Worm (Caenorhabditis elegans) whole organism, L4 larva: ENCODE results near the gene Y57A10A.14.

Experiments used
- D1046.2 ChIP-seq: fragments of 200-800 bp; sonication (Bioruptor generic); IDR thresholded peaks from 2 replicates; pipeline ENCODE4 v1.3.6; 2022; ENCODE audit warnings: missing genetic modification characterization, missing compliant biosample characterization
- F10B5.3 ChIP-seq: sonication (generic microtip); optimal IDR thresholded peaks from 2 replicates; lab custom pipeline; 2016; ENCODE audit warnings: mild to moderate bottlenecking, missing genetic modification characterization, missing compliant biosample characterization
- F37D6.2 ChIP-seq: sonication (generic microtip); optimal IDR thresholded peaks from 2 replicates; lab custom pipeline; 2016; ENCODE audit warnings: mild to moderate bottlenecking, missing genetic modification characterization, missing compliant biosample characterization
- F44E2.7 ChIP-seq: fragments of 200-800 bp; sonication (Bioruptor generic); IDR thresholded peaks from 2 replicates; pipeline ENCODE4 v2.1.2; 2022; ENCODE audit warnings: missing genetic modification characterization, missing compliant biosample characterization
- T20F7.1 ChIP-seq: fragments of 200-800 bp; sonication (Bioruptor generic); optimal IDR thresholded peaks from 2 replicates; lab custom pipeline; 2018; ENCODE audit warnings: mild to moderate bottlenecking, missing genetic modification characterization, missing compliant biosample characterization
- T26A8.4 ChIP-seq: fragments of 200-800 bp; sonication (Bioruptor generic); IDR thresholded peaks from 2 replicates; pipeline ENCODE4 v1.3.6; 2022; ENCODE audit warnings: missing genetic modification characterization, missing compliant biosample characterization
- Y48G9A.11 ChIP-seq: fragments of 200-800 bp; sonication (Bioruptor generic); IDR thresholded peaks from 2 replicates; pipeline ENCODE4 v1.3.6; 2022; ENCODE audit warnings: missing genetic modification reagents, missing genetic modification characterization, missing compliant biosample characterization
- Y75B8A.6 ChIP-seq: fragments of 200-800 bp; sonication (Bioruptor generic); IDR thresholded peaks from 2 replicates; pipeline ENCODE4 v1.3.6; 2022; ENCODE audit warnings: missing genetic modification reagents, missing genetic modification characterization, missing compliant biosample characterization
- ZK546.5 ChIP-seq, 2 experiments: sonication (generic microtip); optimal IDR thresholded peaks; 2 replicates each; lab custom pipeline; 2017; ENCODE audit warnings: missing biosample characterization in 2 of 2, missing genetic modification characterization in 2 of 2
- aha-1 ChIP-seq: fragments of 150-350 bp; peaks from one replicate; lab custom pipeline; 2014; ENCODE audit warnings: missing biosample characterization, missing genetic modification characterization
- aly-2 ChIP-seq: sonication (generic microtip); optimal IDR thresholded peaks from 2 replicates; lab custom pipeline; 2018; ENCODE audit warnings: missing biosample characterization, missing genetic modification characterization
- ceh-20 ChIP-seq: fragments of 200-800 bp; sonication (Bioruptor generic); IDR thresholded peaks from 2 replicates; pipeline ENCODE4 v1.3.6; 2022; ENCODE audit warnings: missing genetic modification reagents, missing genetic modification characterization, missing compliant biosample characterization
- ceh-32 ChIP-seq: sonication (generic microtip); optimal IDR thresholded peaks from 2 replicates; lab custom pipeline; 2016; ENCODE audit warnings: mild to moderate bottlenecking, missing genetic modification characterization, missing compliant biosample characterization; ENCODE audit not compliant: poor library complexity
- ceh-44 ChIP-seq: fragments of 200-800 bp; sonication (Bioruptor generic); IDR thresholded peaks from 2 replicates; pipeline ENCODE4 v1.3.6; 2022; ENCODE audit warnings: missing genetic modification reagents, missing genetic modification characterization, missing compliant biosample characterization
- ceh-82 ChIP-seq: sonication (generic microtip); optimal IDR thresholded peaks from 2 replicates; lab custom pipeline; 2017; ENCODE audit warnings: missing biosample characterization, missing genetic modification characterization
- cey-2 ChIP-seq: sonication (generic microtip); optimal IDR thresholded peaks from 3 replicates; lab custom pipeline; 2017; ENCODE audit warnings: missing genetic modification characterization, mild to moderate bottlenecking, missing compliant biosample characterization, antibody characterized with exemption, borderline replicate concordance; ENCODE audit not compliant: insufficient read depth
- ctbp-1 ChIP-seq: fragments of 200-800 bp; sonication (Bioruptor generic); IDR thresholded peaks from 2 replicates; pipeline ENCODE4 v1.3.6; 2022; ENCODE audit warnings: missing genetic modification reagents, missing genetic modification characterization, missing compliant biosample characterization
- daf-16 ChIP-seq, 3 experiments: sonication (generic microtip); optimal IDR thresholded peaks; 2 replicates each; lab custom pipeline; 2016 to 2017; ENCODE audit warnings: missing genetic modification characterization in 3 of 3, missing genetic modification reagents in 3 of 3, mild to moderate bottlenecking in 2 of 3, missing compliant biosample characterization in 2 of 3, missing biosample characterization in 1 of 3, moderate library complexity in 1 of 3
- daf-19 ChIP-seq: fragments of 200-800 bp; sonication (Bioruptor generic); conservative IDR thresholded peaks from 2 replicates; pipeline ENCODE4 v1.3.6; 2022; ENCODE audit warnings: missing genetic modification characterization, missing compliant biosample characterization
- daf-8 ChIP-seq: fragments of 200-800 bp; sonication (Bioruptor generic); IDR thresholded peaks from 2 replicates; pipeline ENCODE4 v1.3.6; 2022; ENCODE audit warnings: missing genetic modification characterization, missing compliant biosample characterization
- dmd-8 ChIP-seq: fragments of 200-800 bp; sonication (Bioruptor generic); IDR thresholded peaks from 2 replicates; pipeline ENCODE4 v1.3.6; 2022; ENCODE audit warnings: missing genetic modification characterization, missing compliant biosample characterization
- dpl-1 ChIP-seq: fragments of 150-350 bp; optimal IDR thresholded peaks from 2 replicates; lab custom pipeline; 2014; ENCODE audit warnings: missing biosample characterization, missing genetic modification reagents, missing genetic modification characterization
- duxl-1 ChIP-seq: sonication (generic microtip); optimal IDR thresholded peaks from 2 replicates; lab custom pipeline; 2016; ENCODE audit warnings: mild to moderate bottlenecking, missing genetic modification characterization, moderate library complexity, missing compliant biosample characterization; ENCODE audit not compliant: poor library complexity
- dve-1 ChIP-seq: sonication (generic microtip); optimal IDR thresholded peaks from 2 replicates; lab custom pipeline; 2017; ENCODE audit warnings: antibody characterized with exemption, mild to moderate bottlenecking, missing genetic modification characterization, missing compliant biosample characterization; ENCODE audit not compliant: insufficient read depth
- egl-27 ChIP-seq: sonication (generic microtip); optimal IDR thresholded peaks from 3 replicates; lab custom pipeline; 2017; ENCODE audit warnings: missing biosample characterization, missing genetic modification reagents, missing genetic modification characterization
- fkh-10 ChIP-seq: fragments of 150-350 bp; optimal IDR thresholded peaks from 2 replicates; lab custom pipeline; 2014; ENCODE audit warnings: missing biosample characterization, missing genetic modification reagents, missing genetic modification characterization
- fos-1 ChIP-seq: fragments of 150-350 bp; optimal IDR thresholded peaks from 2 replicates; lab custom pipeline; 2014; ENCODE audit warnings: missing biosample characterization, missing genetic modification characterization
- gei-8 ChIP-seq: fragments of 200-800 bp; sonication (Bioruptor generic); optimal IDR thresholded peaks from 2 replicates; lab custom pipeline; 2018; ENCODE audit warnings: mild to moderate bottlenecking, missing genetic modification characterization, missing compliant biosample characterization
- hif-1 ChIP-seq, 2 experiments: sonication (generic microtip); optimal IDR thresholded peaks; 2 replicates each; lab custom pipeline; 2016 to 2017; ENCODE audit warnings: missing compliant biosample characterization in 2 of 2, missing genetic modification characterization in 2 of 2, missing genetic modification reagents in 2 of 2, missing genotype in 2 of 2, mild to moderate bottlenecking in 1 of 2
- jun-1 ChIP-seq: fragments of 150-350 bp; optimal IDR thresholded peaks from 2 replicates; lab custom pipeline; 2014; ENCODE audit warnings: missing biosample characterization, missing genetic modification reagents, missing genetic modification characterization
- lin-39 ChIP-seq: fragments of 150-350 bp; optimal IDR thresholded peaks from 2 replicates; lab custom pipeline; 2014; ENCODE audit warnings: missing biosample characterization, missing genetic modification reagents, missing genetic modification characterization
- lir-3 ChIP-seq: sonication (generic microtip); optimal IDR thresholded peaks from 2 replicates; lab custom pipeline; 2016; ENCODE audit warnings: mild to moderate bottlenecking, missing genetic modification characterization, missing compliant biosample characterization
- madf-5 ChIP-seq, 2 experiments: fragments of 200-800 bp; sonication (Bioruptor generic); IDR thresholded peaks; 2 replicates each; pipeline ENCODE4 v1.3.6; 2022; ENCODE audit warnings: missing compliant biosample characterization in 2 of 2, missing genetic modification characterization in 2 of 2
- mdl-1 ChIP-seq, 2 experiments: fragments of 150-350 bp in 1 of 2; sonication (generic microtip) in 1 of 2; optimal IDR thresholded peaks; 2 replicates each; lab custom pipeline; 2014 to 2017; ENCODE audit warnings: missing biosample characterization in 2 of 2, missing genetic modification characterization in 2 of 2
- mep-1 ChIP-seq: fragments of 150-350 bp; sonication (generic microtip); optimal IDR thresholded peaks from 3 replicates; lab custom pipeline; 2014; ENCODE audit warnings: missing biosample characterization, missing genetic modification characterization
- nhr-10 ChIP-seq: fragments of 150-350 bp; optimal IDR thresholded peaks from 2 replicates; lab custom pipeline; 2014; ENCODE audit warnings: missing biosample characterization, missing genetic modification characterization
- nhr-102 ChIP-seq: sonication (generic microtip); optimal IDR thresholded peaks from 2 replicates; lab custom pipeline; 2016; ENCODE audit warnings: mild to moderate bottlenecking, missing genetic modification characterization, moderate library complexity, missing compliant biosample characterization
- nhr-11 ChIP-seq: fragments of 150-350 bp; optimal IDR thresholded peaks from 2 replicates; lab custom pipeline; 2014; ENCODE audit warnings: missing biosample characterization, missing genetic modification characterization
- nhr-237 ChIP-seq: sonication (generic microtip); optimal IDR thresholded peaks from 2 replicates; lab custom pipeline; 2017; ENCODE audit warnings: missing biosample characterization, missing genetic modification characterization
- nhr-41 ChIP-seq: fragments of 200-800 bp; sonication (Bioruptor generic); IDR thresholded peaks from 2 replicates; pipeline ENCODE4 v1.3.6; 2022; ENCODE audit warnings: missing genetic modification reagents, missing genetic modification characterization, missing compliant biosample characterization
- nhr-76 ChIP-seq: fragments of 150-350 bp; optimal IDR thresholded peaks from 2 replicates; lab custom pipeline; 2014; ENCODE audit warnings: missing biosample characterization, missing genetic modification characterization
- nhr-77 ChIP-seq: fragments of 150-350 bp; optimal IDR thresholded peaks from 2 replicates; lab custom pipeline; 2014; ENCODE audit warnings: missing biosample characterization, missing genetic modification characterization
- pha-4 ChIP-seq, 2 experiments: fragments of 150-350 bp in 1 of 2; fragments of 200-800 bp in 1 of 2; sonication (Bioruptor generic) in 1 of 2; IDR thresholded peaks in 1 of 2; optimal IDR thresholded peaks in 1 of 2; 2 replicates each; pipeline versions ENCODE4 v1.3.6 to Lab custom; 2014 to 2022; ENCODE audit warnings: missing genetic modification characterization in 2 of 2, missing genetic modification reagents in 2 of 2, missing biosample characterization in 1 of 2, missing compliant biosample characterization in 1 of 2
- pqm-1 ChIP-seq: sonication (generic microtip); optimal IDR thresholded peaks from 2 replicates; lab custom pipeline; 2017; ENCODE audit warnings: missing biosample characterization, missing genetic modification characterization
- rbr-2 ChIP-seq: sonication (generic microtip); optimal IDR thresholded peaks from 2 replicates; lab custom pipeline; 2016; ENCODE audit warnings: missing genotype, missing genetic modification characterization, missing compliant biosample characterization
- saeg-2 ChIP-seq: fragments of 200-800 bp; sonication (Bioruptor generic); IDR thresholded peaks from 2 replicates; pipeline ENCODE4 v1.3.6; 2022; ENCODE audit warnings: missing genetic modification reagents, missing genetic modification characterization, missing compliant biosample characterization
- set-16 ChIP-seq: fragments of 200-800 bp; sonication (Bioruptor generic); IDR thresholded peaks from 2 replicates; pipeline ENCODE4 v1.3.6; 2022; ENCODE audit warnings: missing genetic modification reagents, missing genetic modification characterization, missing compliant biosample characterization
- snpc-4 ChIP-seq: fragments of 150-350 bp; optimal IDR thresholded peaks from 2 replicates; lab custom pipeline; 2014; ENCODE audit warnings: missing biosample characterization, missing genetic modification characterization
- spr-3 ChIP-seq: fragments of 200-800 bp; sonication (Bioruptor generic); optimal IDR thresholded peaks from 2 replicates; lab custom pipeline; 2018; ENCODE audit warnings: mild to moderate bottlenecking, missing genetic modification characterization, missing compliant biosample characterization
- unc-39 ChIP-seq: sonication (generic microtip); optimal IDR thresholded peaks from 2 replicates; lab custom pipeline; 2017; ENCODE audit warnings: missing biosample characterization, missing genetic modification characterization
- zip-2 ChIP-seq: fragments of 150-350 bp; optimal IDR thresholded peaks from 2 replicates; lab custom pipeline; 2014; ENCODE audit warnings: missing biosample characterization, missing genetic modification characterization

Y57A10A.14 gene

DNA sequence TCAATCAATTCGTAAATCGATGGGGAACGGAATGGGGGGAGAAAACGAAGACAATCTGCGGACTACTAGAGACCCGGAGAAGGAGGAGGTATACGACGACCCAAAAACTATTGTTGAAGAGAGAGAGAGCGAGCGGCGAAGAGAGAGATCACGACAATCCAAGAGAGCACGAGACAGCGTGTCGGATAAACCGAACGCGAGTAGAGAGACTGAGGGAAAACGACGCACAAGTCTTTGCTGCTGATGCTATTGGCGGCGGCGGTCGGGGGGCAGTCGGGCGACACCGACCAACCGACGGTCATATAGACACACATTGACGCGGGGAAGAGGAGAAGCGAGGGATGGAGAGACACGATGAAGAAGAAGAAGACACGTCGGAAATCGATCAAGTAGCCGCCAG, 36.8 kb downstream of the Y57A10A.14 start (continued):
- no peak for TF ChIP-seq cey-2 (tag; lab: Kevin White, UChicago)
- TF ChIP-seq ceh-32 (tag; lab: Kevin White, UChicago): no peak
- TF ChIP-seq zip-2 (tag; lab: Kevin White, UChicago): no peak
- peak; percentile 67 for TF ChIP-seq F37D6.2 (tag; lab: Kevin White, UChicago)
- TF ChIP-seq pha-4 (GFP tag; IDR thresholded peaks at IDR 0.05; lab: Robert Waterston, UW): 0 out of 2 replicates have a peak, but pooled peaks have one; percentile 33
- no peak for TF ChIP-seq pha-4 (tag; optimal IDR thresholded peaks at IDR 0.05; lab: Kevin White, UChicago)
- no peak for TF ChIP-seq unc-39 (tag; lab: Kevin White, UChicago)
- TF ChIP-seq daf-8 (GFP tag; lab: Robert Waterston, UW): no peak
- TF ChIP-seq ceh-44 (GFP tag; lab: Robert Waterston, UW): no peak
- no peak for TF ChIP-seq fkh-10 (GFP tag; lab: Kevin White, UChicago)
- peak in 1 of 2 experiments; percentile 40 for TF ChIP-seq hif-1 (tag; optimal IDR thresholded peaks at IDR 0.05; lab: Kevin White, UChicago)
- peak; percentile 92 for TF ChIP-seq rbr-2 (tag; lab: Kevin White, UChicago)
- peak; percentile 45 for TF ChIP-seq nhr-10
- TF ChIP-seq T26A8.4 (GFP tag; lab: Robert Waterston, UW): no peak
- peak in 1 of 2 experiments; percentile 37 for TF ChIP-seq daf-16 (GFP tag; optimal IDR thresholded peaks at IDR 0.05; lab: Kevin White, UChicago)
- TF ChIP-seq daf-16 (tag; optimal IDR thresholded peaks at IDR 0.05; lab: Kevin White, UChicago): peak; percentile 2
- no peak for TF ChIP-seq fos-1
- no peak for TF ChIP-seq nhr-237
- TF ChIP-seq mdl-1 (tag; optimal IDR thresholded peaks at IDR 0.05; lab: Kevin White, UChicago): peak; percentile 14 to 80
- no peak for TF ChIP-seq saeg-2 (GFP tag; lab: Robert Waterston, UW)
- peak; percentile 6 for TF ChIP-seq nhr-102
- TF ChIP-seq snpc-4 (tag; lab: Kevin White, UChicago): no peak
- 0 out of 2 replicates have a peak, but pooled peaks have one; percentile 60 for TF ChIP-seq F44E2.7 (GFP tag; lab: Robert Waterston, UW)
- no peak for TF ChIP-seq gei-8
- no peak for TF ChIP-seq T20F7.1 (GFP tag; lab: Kevin White, UChicago)
- no peak for TF ChIP-seq egl-27
- peak; percentile 87 for TF ChIP-seq set-16 (GFP tag; lab: Robert Waterston, UW)
- TF ChIP-seq nhr-76 (tag; lab: Kevin White, UChicago): no peak
- peak; percentile 58; the same call in 1 of the 2 replicates for TF ChIP-seq ceh-20 (GFP tag; lab: Robert Waterston, UW)
- peak; percentile 72 for TF ChIP-seq dmd-8
- TF ChIP-seq ctbp-1 (GFP tag; lab: Robert Waterston, UW): peak; percentile 65; the same call in 1 of the 2 replicates
- TF ChIP-seq spr-3 (GFP tag; lab: Kevin White, UChicago): peak; percentile 61
- TF ChIP-seq aly-2 (tag; lab: Kevin White, UChicago): no peak
- TF ChIP-seq duxl-1 (tag; lab: Kevin White, UChicago): no peak
- TF ChIP-seq Y75B8A.6 (GFP tag; lab: Robert Waterston, UW): no peak
- TF ChIP-seq jun-1 (tag; lab: Kevin White, UChicago): peak; percentile 25
- TF ChIP-seq dpl-1 (GFP tag; lab: Kevin White, UChicago): peak; percentile 37
- TF ChIP-seq ceh-82 (tag; lab: Kevin White, UChicago): no peak
- TF ChIP-seq F10B5.3 (tag; lab: Kevin White, UChicago): peak; percentile 9
- peak; percentile 89 for TF ChIP-seq mep-1 (tag; lab: Kevin White, UChicago)
- peak; percentile 64 for TF ChIP-seq dve-1 (tag; lab: Kevin White, UChicago)
- TF ChIP-seq D1046.2 (GFP tag; lab: Robert Waterston, UW): no peak
- peak; percentile 98 for TF ChIP-seq aha-1 (tag; lab: Kevin White, UChicago)
- no peak for TF ChIP-seq ZK546.5 (tag; optimal IDR thresholded peaks at IDR 0.05; lab: Kevin White, UChicago)
- TF ChIP-seq daf-19: no peak
- TF ChIP-seq lir-3 (tag; lab: Kevin White, UChicago): no peak
- no peak for TF ChIP-seq madf-5 (GFP tag; IDR thresholded peaks at IDR 0.05; lab: Robert Waterston, UW)
- peak; percentile 70 for TF ChIP-seq nhr-11
- TF ChIP-seq nhr-41 (GFP tag; lab: Robert Waterston, UW): no peak
- peak; percentile 46 for TF ChIP-seq nhr-77 (tag; lab: Kevin White, UChicago)
- no peak for TF ChIP-seq pqm-1 (tag; lab: Kevin White, UChicago)
- TF ChIP-seq Y48G9A.11 (GFP tag; lab: Robert Waterston, UW): no peak
- TF ChIP-seq lin-39: no peak
